Worm (Caenorhabditis elegans) whole organism, young adult: ENCODE data around the gene C52E2.5.

Source experiments
- C06A6.2 ChIP-seq: fragments of 200-800 bp; sonication (Bioruptor generic); conservative IDR thresholded peaks from 2 replicates; pipeline ENCODE4 v1.3.6; 2022; ENCODE audit warnings: missing genetic modification characterization, missing compliant biosample characterization
- F49E8.2 ChIP-seq: sonication (generic microtip); optimal IDR thresholded peaks from 3 replicates; lab custom pipeline; 2017; ENCODE audit warnings: missing genetic modification characterization, mild to moderate bottlenecking, missing compliant biosample characterization, antibody characterized with exemption, moderate library complexity; ENCODE audit not compliant: insufficient read depth
- ama-1 ChIP-seq, 3 experiments: fragments of 150-350 bp in 1 of 3; sonication (generic microtip) in 2 of 3; optimal IDR thresholded peaks; 2 replicates each; lab custom pipeline; 2014 to 2018; ENCODE audit warnings: missing biosample characterization in 2 of 3, missing genetic modification characterization in 2 of 3, missing genetic modification reagents in 2 of 3
- aptf-3 ChIP-seq: fragments of 200-800 bp; sonication (Bioruptor generic); IDR thresholded peaks from 2 replicates; pipeline ENCODE4 v1.3.6; 2022; ENCODE audit warnings: missing genetic modification characterization, missing compliant biosample characterization
- egl-44 ChIP-seq: fragments of 200-800 bp; sonication (Bioruptor generic); IDR thresholded peaks from 2 replicates; pipeline ENCODE4 v1.3.6; 2022; ENCODE audit warnings: missing genetic modification reagents, missing genetic modification characterization, missing compliant biosample characterization
- hlh-12 ChIP-seq: sonication (generic microtip); optimal IDR thresholded peaks from 2 replicates; lab custom pipeline; 2016; ENCODE audit warnings: missing genetic modification characterization, missing compliant biosample characterization
- let-526 ChIP-seq: fragments of 200-800 bp; sonication (Bioruptor generic); IDR thresholded peaks from 2 replicates; pipeline ENCODE4 v1.3.6; 2022; ENCODE audit warnings: missing genetic modification reagents, missing genetic modification characterization, missing compliant biosample characterization
- rec-8 ChIP-seq, 2 experiments: sonication (generic microtip); optimal IDR thresholded peaks; 2 replicates each; lab custom pipeline; 2016; ENCODE audit warnings: mild to moderate bottlenecking in 2 of 2, missing genetic modification characterization in 2 of 2, missing genetic modification reagents in 2 of 2, missing genotype in 2 of 2, missing biosample characterization in 1 of 2, missing compliant biosample characterization in 1 of 2, moderate library complexity in 1 of 2
- unc-130 ChIP-seq: sonication (generic microtip); optimal IDR thresholded peaks from 2 replicates; lab custom pipeline; 2016; ENCODE audit warnings: missing genetic modification reagents, missing genetic modification characterization, missing compliant biosample characterization

DNA sequence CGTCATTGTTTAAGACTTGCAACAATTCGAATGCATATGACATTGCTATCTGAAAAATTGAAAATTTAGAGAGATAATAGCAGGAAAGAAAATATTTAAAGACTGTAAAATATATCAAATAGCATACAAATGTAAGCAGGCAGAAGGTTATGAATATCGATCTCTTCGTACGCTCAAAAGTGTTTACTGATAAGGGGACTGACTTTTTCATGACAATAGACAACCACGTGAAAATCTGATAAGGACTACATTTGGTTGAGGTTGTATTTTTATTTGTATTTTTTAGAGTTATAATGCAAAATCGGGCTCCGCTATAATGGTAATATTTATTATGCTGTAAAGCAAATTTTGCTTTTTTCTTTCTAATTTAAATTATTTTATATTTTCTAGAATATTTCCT, at the start of gene C52E2.5, which contains the start of gene C52E2.4:
- TF ChIP-seq F49E8.2 (no peak), unc-130 (GFP tag; lab: Kevin White, UChicago) (no peak), hlh-12 (tag; lab: Kevin White, UChicago) (no peak), rec-8 (tag; optimal IDR thresholded peaks at IDR 0.05; lab: Kevin White, UChicago) (no peak), let-526 (no peak), C06A6.2 (GFP tag; lab: Robert Waterston, UW) (no peak), ama-1 (optimal IDR thresholded peaks at IDR 0.05; lab: Kevin White, UChicago) (no peak), ama-1 (GFP tag; optimal IDR thresholded peaks at IDR 0.05; lab: Kevin White, UChicago) (no peak), egl-44 (no peak), aptf-3 (no peak)
